Fruit fly (Drosophila melanogaster) whole organism, embryonic: ENCODE results near the gene CG5687.
A peak's percentile ranks its signal among the peaks of the same experiment; 100 is the strongest.

ENCODE experiments used
- ATbp ChIP-seq: fragments of 200-800 bp; sonication (Bioruptor generic); optimal IDR thresholded peaks from 2 replicates; lab custom pipeline; 2017; ENCODE audit warnings: missing biosample characterization, mild to moderate bottlenecking, missing genetic modification characterization, missing genetic modification reagents
- Atf3 ChIP-seq: fragments of 200-800 bp; sonication (Bioruptor generic); optimal IDR thresholded peaks from 3 replicates; lab custom pipeline; 2016; ENCODE audit warnings: missing biosample characterization, missing genetic modification characterization
- CG10543 ChIP-seq: fragments of 200-800 bp; sonication (Bioruptor generic); optimal IDR thresholded peaks from 3 replicates; lab custom pipeline; 2017; ENCODE audit warnings: missing biosample characterization, mild to moderate bottlenecking, missing genetic modification characterization, moderate library complexity
- CG10565 ChIP-seq: fragments of 200-800 bp; sonication (Bioruptor generic); optimal IDR thresholded peaks from 3 replicates; lab custom pipeline; 2016; ENCODE audit warnings: missing biosample characterization, mild to moderate bottlenecking, missing genetic modification characterization
- CG11398 ChIP-seq: fragments of 200-800 bp; sonication (Bioruptor generic); optimal IDR thresholded peaks from 2 replicates; lab custom pipeline; 2016; ENCODE audit warnings: missing biosample characterization, missing genetic modification characterization
- CG11504 ChIP-seq: fragments of 200-800 bp; sonication (Bioruptor generic); optimal IDR thresholded peaks from 3 replicates; lab custom pipeline; 2019; ENCODE audit warnings: missing biosample characterization, mild to moderate bottlenecking, missing genetic modification characterization, moderate library complexity
- CG11560 ChIP-seq: fragments of 200-800 bp; sonication (Bioruptor generic); IDR thresholded peaks from 3 replicates; pipeline ENCODE4 v1.3.6; 2022; ENCODE audit warnings: missing biosample characterization, missing genetic modification characterization
- CG12219 ChIP-seq: fragments of 200-800 bp; sonication (Bioruptor generic); optimal IDR thresholded peaks from 3 replicates; lab custom pipeline; 2018; ENCODE audit warnings: missing biosample characterization, mild to moderate bottlenecking, missing genetic modification characterization
- CG14050 ChIP-seq: fragments of 200-800 bp; sonication (Bioruptor generic); IDR thresholded peaks from 3 replicates; pipeline ENCODE4 v1.3.6; 2022; ENCODE audit warnings: missing biosample characterization, missing genetic modification characterization
- CG14441 ChIP-seq: fragments of 200-800 bp; sonication (Bioruptor generic); IDR thresholded peaks from 2 replicates; pipeline ENCODE4 v1.3.6; 2022; ENCODE audit warnings: missing biosample characterization, missing genetic modification characterization
- CG14710 ChIP-seq: fragments of 200-800 bp; sonication (Bioruptor generic); optimal IDR thresholded peaks from 3 replicates; lab custom pipeline; 2019; ENCODE audit warnings: missing biosample characterization, mild to moderate bottlenecking, missing genetic modification characterization, moderate library complexity
- CG17568 ChIP-seq: fragments of 200-800 bp; sonication (Bioruptor generic); optimal IDR thresholded peaks from 2 replicates; lab custom pipeline; 2018; ENCODE audit warnings: missing biosample characterization, mild to moderate bottlenecking, missing genetic modification characterization, moderate library complexity
- CG17912 ChIP-seq: fragments of 200-800 bp; sonication (Bioruptor generic); optimal IDR thresholded peaks from 2 replicates; lab custom pipeline; 2018; ENCODE audit warnings: missing biosample characterization, mild to moderate bottlenecking, missing genetic modification characterization
- CG18764 ChIP-seq: fragments of 200-800 bp; sonication (Bioruptor generic); optimal IDR thresholded peaks from 3 replicates; lab custom pipeline; 2016; ENCODE audit warnings: missing biosample characterization, missing genetic modification characterization
- CG2202 ChIP-seq: fragments of 200-800 bp; sonication (Bioruptor generic); optimal IDR thresholded peaks from 2 replicates; lab custom pipeline; 2018; ENCODE audit warnings: missing biosample characterization, mild to moderate bottlenecking, missing genetic modification characterization
- CG32767 ChIP-seq: fragments of 200-800 bp; sonication (Bioruptor generic); IDR thresholded peaks from 2 replicates; pipeline ENCODE4 v1.3.6; 2022; ENCODE audit warnings: missing biosample characterization, missing genetic modification characterization
- CG34376 ChIP-seq: fragments of 200-800 bp; sonication (Bioruptor generic); optimal IDR thresholded peaks from 2 replicates; lab custom pipeline; 2018; ENCODE audit warnings: missing biosample characterization, mild to moderate bottlenecking, missing genetic modification characterization
- CG34422 ChIP-seq: fragments of 200-800 bp; sonication (Bioruptor generic); IDR thresholded peaks from 3 replicates; pipeline ENCODE4 v1.3.6; 2022; ENCODE audit warnings: missing biosample characterization, missing genetic modification characterization
- CG4282 ChIP-seq: fragments of 200-800 bp; sonication (Bioruptor generic); optimal IDR thresholded peaks from 2 replicates; lab custom pipeline; 2016; ENCODE audit warnings: missing biosample characterization, missing genetic modification characterization
- CG4328 ChIP-seq: fragments of 200-800 bp; sonication (Bioruptor generic); optimal IDR thresholded peaks from 3 replicates; lab custom pipeline; 2017; ENCODE audit warnings: missing biosample characterization, missing genetic modification reagents, missing genetic modification characterization
- CG5953 ChIP-seq: fragments of 200-800 bp; sonication (Bioruptor generic); IDR thresholded peaks from 2 replicates; pipeline ENCODE4 v1.3.6; 2022; ENCODE audit warnings: missing biosample characterization, missing genetic modification characterization
- CG6272 ChIP-seq: fragments of 200-800 bp; sonication (Bioruptor generic); IDR thresholded peaks from 2 replicates; pipeline ENCODE4 v1.3.6; 2022; ENCODE audit warnings: missing biosample characterization, missing genetic modification characterization
- CG6683 ChIP-seq: fragments of 200-800 bp; sonication (Bioruptor generic); optimal IDR thresholded peaks from 2 replicates; lab custom pipeline; 2017; ENCODE audit warnings: missing biosample characterization, mild to moderate bottlenecking, missing genetic modification characterization, missing genetic modification reagents
- CG9215 ChIP-seq: fragments of 200-800 bp; sonication (Bioruptor generic); IDR thresholded peaks from 2 replicates; pipeline ENCODE4 v1.3.6; 2022; ENCODE audit warnings: missing biosample characterization, missing genetic modification characterization
- CG9727 ChIP-seq: fragments of 200-800 bp; sonication (Bioruptor generic); optimal IDR thresholded peaks from 3 replicates; lab custom pipeline; 2017; ENCODE audit warnings: missing biosample characterization, mild to moderate bottlenecking, missing genetic modification characterization
- CHES-1-like ChIP-seq: fragments of 200-800 bp; sonication (Bioruptor generic); optimal IDR thresholded peaks from 2 replicates; lab custom pipeline; 2016; ENCODE audit warnings: missing biosample characterization, missing genetic modification characterization
- CkIIα-i1 ChIP-seq: fragments of 200-800 bp; sonication (Bioruptor generic); IDR thresholded peaks from 2 replicates; pipeline ENCODE4 v1.3.6; 2022; ENCODE audit warnings: missing biosample characterization, missing genetic modification characterization
- Drgx ChIP-seq: fragments of 200-800 bp; sonication (Bioruptor generic); IDR thresholded peaks from 2 replicates; pipeline ENCODE4 v1.3.6; 2022; ENCODE audit warnings: missing biosample characterization, missing genetic modification characterization
- H2.0 ChIP-seq: fragments of 200-800 bp; sonication (Bioruptor generic); IDR thresholded peaks from 2 replicates; pipeline ENCODE4 v1.3.6; 2022; ENCODE audit warnings: missing biosample characterization, missing genetic modification characterization
- Hmx ChIP-seq: fragments of 200-800 bp; sonication (Bioruptor generic); optimal IDR thresholded peaks from 2 replicates; lab custom pipeline; 2016; ENCODE audit warnings: missing biosample characterization, missing genetic modification characterization
- Hr78 ChIP-seq, 2 experiments: fragments of 200-800 bp in 1 of 2; fragments of >200 bp in 1 of 2; sonication (Bioruptor generic) in 1 of 2; optimal IDR thresholded peaks; 2 replicates each; lab custom pipeline; 2017 to 2019; ENCODE audit warnings: missing biosample characterization in 2 of 2, missing genetic modification characterization in 2 of 2, mild to moderate bottlenecking in 1 of 2, moderate library complexity in 1 of 2
- Med ChIP-seq: fragments of 200-800 bp; sonication (Bioruptor generic); peaks from one replicate; lab custom pipeline; 2016; ENCODE audit warnings: missing biosample characterization, missing genetic modification characterization, mild to moderate bottlenecking, inconsistent platforms, moderate library complexity
- Tbp ChIP-seq: fragments of >200 bp; optimal IDR thresholded peaks from 2 replicates; lab custom pipeline; 2018; ENCODE audit warnings: missing biosample characterization, missing genetic modification characterization
- bcd ChIP-seq: fragments of 200-800 bp; sonication (Bioruptor generic); optimal IDR thresholded peaks from 2 replicates; lab custom pipeline; 2017; ENCODE audit warnings: missing biosample characterization, mild to moderate bottlenecking, missing genetic modification characterization
- btn ChIP-seq: fragments of 200-800 bp; sonication (Bioruptor generic); optimal IDR thresholded peaks from 2 replicates; lab custom pipeline; 2016; ENCODE audit warnings: missing biosample characterization, missing genetic modification characterization
- dan ChIP-seq: fragments of 200-800 bp; sonication (Bioruptor generic); IDR thresholded peaks from 2 replicates; pipeline ENCODE4 v1.3.6; 2022; ENCODE audit warnings: missing biosample characterization, missing genetic modification characterization
- dpn ChIP-seq, 2 experiments: fragments of 200-800 bp; sonication (Bioruptor generic); optimal IDR thresholded peaks; 3 replicates each; lab custom pipeline; 2016; ENCODE audit warnings: missing biosample characterization in 2 of 2, missing genetic modification characterization in 2 of 2
- fu2 ChIP-seq: fragments of 200-800 bp; sonication (Bioruptor generic); optimal IDR thresholded peaks from 2 replicates; lab custom pipeline; 2016; ENCODE audit warnings: missing biosample characterization, missing genetic modification characterization
- gfzf ChIP-seq: fragments of 200-800 bp; sonication (Bioruptor generic); optimal IDR thresholded peaks from 2 replicates; lab custom pipeline; 2016; ENCODE audit warnings: missing biosample characterization, mild to moderate bottlenecking, missing genetic modification characterization, moderate library complexity
- hth ChIP-seq: fragments of >200 bp; optimal IDR thresholded peaks from 2 replicates; lab custom pipeline; 2017; ENCODE audit warnings: inconsistent platforms
- insv ChIP-seq, 2 experiments: fragments of 200-800 bp; sonication (Bioruptor generic); optimal IDR thresholded peaks; 3 replicates each; lab custom pipeline; 2016 to 2018; ENCODE audit warnings: missing biosample characterization in 2 of 2, missing genetic modification characterization in 2 of 2
- jumu ChIP-seq: fragments of 200-800 bp; sonication (Bioruptor generic); optimal IDR thresholded peaks from 3 replicates; lab custom pipeline; 2016; ENCODE audit warnings: missing biosample characterization, missing genetic modification characterization
- otp ChIP-seq: fragments of 200-800 bp; sonication (Bioruptor generic); IDR thresholded peaks from 3 replicates; pipeline ENCODE4, ENCODE4 v1.3.6; 2022; ENCODE audit warnings: missing biosample characterization, missing genetic modification characterization
- pros ChIP-seq: fragments of 200-800 bp; sonication (Bioruptor generic); optimal IDR thresholded peaks from 3 replicates; lab custom pipeline; 2019; ENCODE audit warnings: missing biosample characterization, mild to moderate bottlenecking, missing genetic modification characterization, moderate library complexity
- ro ChIP-seq: fragments of 200-800 bp; sonication (Bioruptor generic); IDR thresholded peaks from 2 replicates; pipeline ENCODE4 v1.3.6; 2022; ENCODE audit warnings: missing biosample characterization, missing genetic modification characterization
- schlank ChIP-seq: fragments of 200-800 bp; sonication (Bioruptor generic); optimal IDR thresholded peaks from 2 replicates; lab custom pipeline; 2018; ENCODE audit warnings: missing biosample characterization, mild to moderate bottlenecking, missing genetic modification characterization
- seq ChIP-seq: fragments of 200-800 bp; sonication (Bioruptor generic); IDR thresholded peaks from 2 replicates; pipeline ENCODE4 v1.3.6; 2022; ENCODE audit warnings: missing biosample characterization, missing genetic modification characterization
- sna ChIP-seq: fragments of 200-800 bp; sonication (Bioruptor generic); IDR thresholded peaks from 2 replicates; pipeline ENCODE4 v1.3.6; 2022; ENCODE audit warnings: missing biosample characterization, missing genetic modification characterization; ENCODE audit not compliant: partially characterized antibody
- sr ChIP-seq: fragments of 200-800 bp; sonication (Bioruptor generic); IDR thresholded peaks from 3 replicates; pipeline ENCODE4 v1.3.6; 2022; ENCODE audit warnings: missing biosample characterization, missing genetic modification characterization
- stc ChIP-seq: fragments of 200-800 bp; sonication (Bioruptor generic); IDR thresholded peaks from 2 replicates; pipeline ENCODE4 v1.3.6; 2022; ENCODE audit warnings: missing biosample characterization, missing genetic modification characterization
- tio ChIP-seq: fragments of 200-800 bp; sonication (Bioruptor generic); optimal IDR thresholded peaks from 2 replicates; lab custom pipeline; 2017; ENCODE audit warnings: missing biosample characterization, missing genetic modification characterization, inconsistent platforms
- vnd ChIP-seq: fragments of 200-800 bp; sonication (Bioruptor generic); IDR thresholded peaks from 3 replicates; pipeline ENCODE4 v1.3.6; 2022; ENCODE audit warnings: missing biosample characterization, missing genetic modification characterization; ENCODE audit not compliant: partially characterized antibody
- z ChIP-seq: fragments of 200-800 bp; sonication (Bioruptor generic); IDR thresholded peaks from 3 replicates; pipeline ENCODE4 v1.3.6; 2022; ENCODE audit warnings: missing biosample characterization, missing genetic modification characterization

CG5687 gene

dm6 chr3L:1890941-1891340 is 48.0 kb downstream of the CG5687 start (continued):
- TF ChIP-seq CG14710 (no peak), tio (GFP tag; lab: Kevin White, UChicago) (no peak), CG5953 (GFP tag; lab: Robert Waterston, UW) (no peak), CG14441 (GFP tag; lab: Robert Waterston, UW) (no peak), CkIIα-i1 (no peak), hth (no peak), H2.0 (GFP tag; lab: Robert Waterston, UW) (no peak), CG4282 (no peak), CG12219 (GFP tag; lab: Kevin White, UChicago) (no peak), CG6272 (GFP tag; lab: Robert Waterston, UW) (no peak), CG17568 (GFP tag; lab: Kevin White, UChicago) (no peak), stc (GFP tag; lab: Robert Waterston, UW) (no peak), CG9215 (GFP tag; lab: Robert Waterston, UW) (no peak), Tbp (GFP tag; lab: Kevin White, UChicago) (no peak), CG2202 (no peak), schlank (no peak), CG4328 (GFP tag; lab: Kevin White, UChicago) (no peak), Atf3 (GFP tag; lab: Kevin White, UChicago) (no peak), ro (GFP tag; lab: Robert Waterston, UW) (no peak), pros (GFP tag; lab: Kevin White, UChicago) (no peak), fu2 (no peak), CG11560 (tag; lab: Robert Waterston, UW) (no peak), CG11398 (GFP tag; lab: Kevin White, UChicago) (no peak), CG10543 (no peak), Med (peak; percentile 66), Drgx (GFP tag; lab: Robert Waterston, UW) (no peak), CG11504 (tag; lab: Kevin White, UChicago) (no peak), CHES-1-like (GFP tag; lab: Kevin White, UChicago) (no peak), CG34422 (GFP tag; lab: Robert Waterston, UW) (no peak), bcd (no peak), CG14050 (no peak), CG9727 (GFP tag; lab: Kevin White, UChicago) (no peak), dpn (GFP tag; optimal IDR thresholded peaks at IDR 0.05; lab: Kevin White, UChicago) (no peak), ATbp (no peak), seq (GFP tag; lab: Robert Waterston, UW) (no peak), CG34376 (GFP tag; lab: Kevin White, UChicago) (no peak), CG6683 (GFP tag; lab: Kevin White, UChicago) (no peak), Hr78 (GFP tag; optimal IDR thresholded peaks at IDR 0.05; lab: Kevin White, UChicago) (no peak), sna (GFP tag; lab: Robert Waterston, UW) (no peak), z (GFP tag; lab: Robert Waterston, UW) (no peak), CG32767 (GFP tag; lab: Robert Waterston, UW) (no peak), gfzf (peak; percentile 47), Hmx (GFP tag; lab: Kevin White, UChicago) (no peak), insv (GFP tag; optimal IDR thresholded peaks at IDR 0.05; lab: Kevin White, UChicago) (no peak), otp (GFP tag; lab: Robert Waterston, UW) (peak; percentile 38; the same call in 1 of the 3 replicates), CG10565 (no peak), sr (GFP tag; lab: Robert Waterston, UW) (no peak), jumu (GFP tag; lab: Kevin White, UChicago) (no peak), dan (no peak), CG18764 (no peak), btn (GFP tag; lab: Kevin White, UChicago) (no peak), CG17912 (no peak), vnd (GFP tag; lab: Robert Waterston, UW) (no peak)
